Worm (Caenorhabditis elegans): ENCODE measurements around the gene srh-217.

DNA sequence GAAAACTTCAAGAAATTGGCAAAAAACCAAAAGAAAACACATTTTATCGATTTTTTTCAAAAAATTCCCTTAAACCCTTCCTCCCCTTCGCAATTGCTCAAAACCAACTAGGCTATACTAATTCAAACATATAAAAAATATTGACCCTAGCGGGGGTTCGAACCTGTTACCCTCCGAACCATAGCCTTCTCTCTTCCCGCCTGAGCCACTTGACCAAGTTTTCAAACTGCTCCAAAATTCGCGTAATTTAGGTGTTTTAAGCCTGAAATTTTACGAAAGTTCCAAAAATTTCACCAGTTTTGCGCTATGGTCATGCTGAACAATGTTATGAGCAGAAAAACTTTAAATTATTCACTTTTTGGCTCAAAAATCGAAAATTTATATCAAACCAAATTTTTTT is 39.1 kb upstream of the srh-217 start:
- TF ChIP-seq fkh-10 (GFP tag; optimal IDR thresholded peaks at IDR 0.05): no peak
- no peak for TF ChIP-seq ceh-19 (GFP tag; optimal IDR thresholded peaks at IDR 0.05)
- no peak for TF ChIP-seq pros-1 (tag; optimal IDR thresholded peaks at IDR 0.05)
- no peak for TF ChIP-seq hlh-30 (tag; optimal IDR thresholded peaks at IDR 0.05; ENCODE audit: insufficient read depth)
- TF ChIP-seq tbx-2 (tag; optimal IDR thresholded peaks at IDR 0.05): no peak
- TF ChIP-seq hlh-15 (tag; optimal IDR thresholded peaks at IDR 0.05): no peak
- TF ChIP-seq nhr-11 (tag; optimal IDR thresholded peaks at IDR 0.05): no peak
- TF ChIP-seq unc-3 (GFP tag; conservative IDR thresholded peaks at IDR 0.05): no peak
- no peak for TF ChIP-seq unc-3 (tag; optimal IDR thresholded peaks at IDR 0.05)
